Worm (Caenorhabditis elegans): ENCODE data around the gene K11H12.3.
A peak's percentile ranks its signal among the peaks of the same experiment; 100 is the strongest.

DNA sequence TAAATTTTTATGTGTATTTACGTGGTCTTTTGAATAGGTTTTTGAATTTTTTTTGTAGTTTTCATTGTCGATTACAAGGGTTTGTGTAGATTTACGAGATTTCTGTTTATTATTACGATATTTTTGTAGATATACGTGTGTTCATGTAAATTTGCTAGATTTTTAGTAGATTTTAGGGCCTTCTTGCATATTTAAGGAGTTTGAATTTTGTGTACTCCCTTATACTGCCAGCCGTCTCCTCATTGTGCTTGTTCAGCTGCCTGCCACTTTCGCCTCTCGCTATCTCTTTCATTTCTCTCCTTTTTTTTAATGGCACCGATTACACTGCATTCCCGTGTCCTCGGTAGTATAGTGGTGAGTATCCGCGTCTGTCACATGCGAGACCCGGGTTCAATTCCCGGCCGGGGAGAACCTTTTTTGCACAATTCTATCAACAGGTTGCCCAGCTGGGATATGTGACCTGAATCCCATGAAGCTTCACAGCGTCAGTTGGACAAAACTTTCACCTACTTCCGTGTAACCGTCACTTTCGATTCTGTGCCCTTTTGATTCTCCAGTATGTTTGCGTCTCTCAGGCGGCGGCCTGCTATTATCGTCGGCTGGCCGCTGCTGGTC, 9.6 kb upstream of the K11H12.3 start:
- TF ChIP-seq ceh-82 (tag; optimal IDR thresholded peaks at IDR 0.05) (peak; percentile 47), nhr-67 (tag; optimal IDR thresholded peaks at IDR 0.05) (no peak), unc-62 (GFP tag; optimal IDR thresholded peaks at IDR 0.05) (peak; percentile 17), ama-1 (optimal IDR thresholded peaks at IDR 0.05) (no peak), nhr-28 (tag; optimal IDR thresholded peaks at IDR 0.05) (no peak), pqm-1 (tag; optimal IDR thresholded peaks at IDR 0.05) (no peak), unc-39 (tag; optimal IDR thresholded peaks at IDR 0.05) (no peak), fkh-10 (GFP tag; optimal IDR thresholded peaks at IDR 0.05) (no peak), aly-2 (tag; optimal IDR thresholded peaks at IDR 0.05) (no peak), nhr-12 (tag; optimal IDR thresholded peaks at IDR 0.05) (no peak), nhr-237 (tag; optimal IDR thresholded peaks at IDR 0.05) (no peak), ztf-11 (tag; optimal IDR thresholded peaks at IDR 0.05) (no peak), daf-12 (tag; optimal IDR thresholded peaks at IDR 0.05) (no peak)

Measured in whole organism, L3 larva.